Worm (Caenorhabditis elegans) whole organism, midembryonic: ENCODE measurements around the gene acp-6.

Experiments used
- T22C8.4 ChIP-seq: fragments of 200-800 bp; sonication (Bioruptor generic); IDR thresholded peaks from 2 replicates; pipeline ENCODE4 v1.3.6; 2022; ENCODE audit warnings: missing genetic modification characterization, missing compliant biosample characterization
- cog-1 ChIP-seq: sonication (generic microtip); optimal IDR thresholded peaks from 2 replicates; lab custom pipeline; 2016; ENCODE audit warnings: missing genetic modification characterization, missing compliant biosample characterization
- flt-1 ChIP-seq: fragments of 200-800 bp; sonication (Bioruptor generic); IDR thresholded peaks from 2 replicates; pipeline ENCODE4 v1.3.6; 2022; ENCODE audit warnings: missing genetic modification characterization, missing compliant biosample characterization
- med-1 ChIP-seq: sonication (generic microtip); optimal IDR thresholded peaks from 2 replicates; lab custom pipeline; 2017; ENCODE audit warnings: missing genetic modification characterization, mild to moderate bottlenecking, missing compliant biosample characterization, antibody characterized with exemption, missing genetic modification reagents; ENCODE audit not compliant: insufficient read depth
- tab-1 ChIP-seq: fragments of 200-800 bp; sonication (Bioruptor generic); IDR thresholded peaks from 2 replicates; pipeline ENCODE4 v1.3.6; 2022; ENCODE audit warnings: missing genetic modification characterization, missing compliant biosample characterization
- ztf-23 ChIP-seq: fragments of 200-800 bp; sonication (Bioruptor generic); IDR thresholded peaks from 2 replicates; pipeline ENCODE4 v1.3.6; 2022; ENCODE audit warnings: missing genetic modification reagents, missing genetic modification characterization, missing compliant biosample characterization
- ztf-29 ChIP-seq: fragments of 200-800 bp; sonication (Bioruptor generic); IDR thresholded peaks from 2 replicates; pipeline ENCODE4 v1.3.6; 2022; ENCODE audit warnings: missing genetic modification reagents, missing genetic modification characterization, missing compliant biosample characterization

DNA sequence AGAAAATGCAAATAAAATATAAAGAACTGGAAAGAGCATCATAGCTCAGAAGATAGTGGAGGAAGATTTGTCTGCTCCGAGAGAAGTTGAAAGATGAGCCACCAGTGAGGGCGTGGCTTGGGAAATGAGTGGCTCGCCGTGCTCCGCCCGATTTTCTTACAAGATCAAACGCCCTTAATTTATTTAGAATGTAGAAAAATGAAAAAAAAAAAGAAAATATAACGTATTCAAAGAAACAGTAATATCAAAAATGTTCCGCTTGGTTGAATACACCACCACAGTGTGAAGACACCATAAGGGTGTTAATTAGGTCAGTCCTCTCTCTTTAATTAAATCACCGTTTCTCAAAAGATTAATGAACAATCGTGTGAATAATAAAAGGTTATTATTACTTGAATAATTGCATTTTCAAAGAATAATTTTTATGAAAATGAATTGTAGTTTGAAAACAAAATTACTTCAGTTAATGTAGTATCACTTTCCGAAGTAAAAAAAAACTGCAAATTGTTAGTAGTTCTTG is 23.5 kb downstream of the acp-6 start, which contains the start of gene sfrp-1:
- no peak for TF ChIP-seq ztf-23 (GFP tag; lab: Robert Waterston, UW)
- no peak for TF ChIP-seq med-1 (GFP tag; lab: Kevin White, UChicago)
- no peak for TF ChIP-seq tab-1
- TF ChIP-seq ztf-29 = no peak
- TF ChIP-seq cog-1 (tag; lab: Kevin White, UChicago) = no peak
- TF ChIP-seq T22C8.4 = no peak
- TF ChIP-seq flt-1 (GFP tag; lab: Robert Waterston, UW) = no peak
